Worm (Caenorhabditis elegans) whole organism, L2 larva: ENCODE measurements around the gene mrpl-1.

ENCODE experiments used
- C34F6.9 ChIP-seq: fragments of 150-350 bp; optimal IDR thresholded peaks from 2 replicates; lab custom pipeline; 2014; ENCODE audit warnings: missing biosample characterization, missing genetic modification characterization
- F13H6.1 ChIP-seq: sonication (generic microtip); optimal IDR thresholded peaks from 2 replicates; lab custom pipeline; 2016; ENCODE audit warnings: missing genetic modification characterization, missing compliant biosample characterization
- Y55F3AM.14 ChIP-seq: fragments of 200-800 bp; sonication (Bioruptor generic); optimal IDR thresholded peaks from 2 replicates; lab custom pipeline; 2018; ENCODE audit warnings: mild to moderate bottlenecking, missing genetic modification characterization, missing compliant biosample characterization
- ZK546.5 ChIP-seq: sonication (generic microtip); optimal IDR thresholded peaks from 2 replicates; lab custom pipeline; 2017; ENCODE audit warnings: missing biosample characterization, missing genetic modification characterization
- alr-1 ChIP-seq: fragments of 150-350 bp; optimal IDR thresholded peaks from 2 replicates; lab custom pipeline; 2014; ENCODE audit warnings: missing biosample characterization, missing genetic modification characterization
- aly-2 ChIP-seq: fragments of 150-350 bp; optimal IDR thresholded peaks from 2 replicates; lab custom pipeline; 2014; ENCODE audit warnings: missing biosample characterization, missing genetic modification characterization
- ama-1 ChIP-seq: fragments of 150-350 bp; optimal IDR thresholded peaks from 2 replicates; lab custom pipeline; 2018; ENCODE audit warnings: inconsistent platforms
- blmp-1 ChIP-seq: sonication (generic microtip); optimal IDR thresholded peaks from 2 replicates; lab custom pipeline; 2017; ENCODE audit warnings: missing genetic modification characterization, mild to moderate bottlenecking, missing compliant biosample characterization, antibody characterized with exemption, moderate library complexity; ENCODE audit not compliant: insufficient read depth
- ceh-16 ChIP-seq: fragments of 150-350 bp; optimal IDR thresholded peaks from 2 replicates; lab custom pipeline; 2014; ENCODE audit warnings: missing biosample characterization, missing genetic modification characterization
- ceh-82 ChIP-seq: fragments of 150-350 bp; optimal IDR thresholded peaks from 2 replicates; lab custom pipeline; 2014; ENCODE audit warnings: missing biosample characterization, missing genetic modification characterization
- crh-2 ChIP-seq: sonication (generic microtip); optimal IDR thresholded peaks from 2 replicates; lab custom pipeline; 2017; ENCODE audit warnings: missing biosample characterization, missing genetic modification characterization
- dmd-4 ChIP-seq: sonication (generic microtip); optimal IDR thresholded peaks from 2 replicates; lab custom pipeline; 2017; ENCODE audit warnings: missing biosample characterization, missing genetic modification characterization
- elt-1 ChIP-seq: fragments of 150-350 bp; optimal IDR thresholded peaks from 2 replicates; lab custom pipeline; 2014; ENCODE audit warnings: missing biosample characterization, missing genetic modification characterization
- fos-1 ChIP-seq: fragments of 150-350 bp; optimal IDR thresholded peaks from 2 replicates; lab custom pipeline; 2014; ENCODE audit warnings: missing biosample characterization, missing genetic modification characterization
- gmeb-1 ChIP-seq: fragments of 150-350 bp; optimal IDR thresholded peaks from 2 replicates; lab custom pipeline; 2014; ENCODE audit warnings: missing biosample characterization, missing genetic modification characterization
- lin-11 ChIP-seq: fragments of 150-350 bp; sonication (generic microtip); optimal IDR thresholded peaks from 2 replicates; lab custom pipeline; 2014; ENCODE audit warnings: missing biosample characterization, missing genetic modification characterization, inconsistent platforms, mixed read lengths
- lin-13 ChIP-seq: fragments of 150-350 bp; optimal IDR thresholded peaks from 2 replicates; lab custom pipeline; 2014; ENCODE audit warnings: missing biosample characterization, missing genetic modification reagents, missing genetic modification characterization
- lin-39 ChIP-seq: fragments of 150-350 bp; optimal IDR thresholded peaks from 2 replicates; lab custom pipeline; 2014; ENCODE audit warnings: missing biosample characterization, missing genetic modification reagents, missing genetic modification characterization
- lsy-2 ChIP-seq, 2 experiments: fragments of 150-350 bp in 1 of 2; sonication (generic microtip) in 1 of 2; optimal IDR thresholded peaks; 2 replicates each; lab custom pipeline; 2014 to 2017; ENCODE audit warnings: missing biosample characterization in 2 of 2, missing genetic modification characterization in 2 of 2
- mab-5 ChIP-seq: fragments of 150-350 bp; optimal IDR thresholded peaks from 2 replicates; lab custom pipeline; 2014; ENCODE audit warnings: missing biosample characterization, missing genetic modification characterization
- mbf-1 ChIP-seq: sonication (generic microtip); optimal IDR thresholded peaks from 2 replicates; lab custom pipeline; 2017; ENCODE audit warnings: missing biosample characterization, missing genetic modification characterization
- mdl-1 ChIP-seq, 2 experiments: fragments of 150-350 bp in 1 of 2; sonication (generic microtip) in 1 of 2; optimal IDR thresholded peaks; 2 replicates each; lab custom pipeline; 2017; ENCODE audit warnings: missing biosample characterization in 2 of 2, missing genetic modification characterization in 2 of 2
- nhr-10 ChIP-seq: sonication (generic microtip); optimal IDR thresholded peaks from 2 replicates; lab custom pipeline; 2017; ENCODE audit warnings: missing biosample characterization, missing genetic modification characterization
- nhr-11 ChIP-seq: fragments of 150-350 bp; optimal IDR thresholded peaks from 2 replicates; lab custom pipeline; 2014; ENCODE audit warnings: missing biosample characterization, missing genetic modification characterization
- nhr-12 ChIP-seq: fragments of 150-350 bp; optimal IDR thresholded peaks from 2 replicates; lab custom pipeline; 2014; ENCODE audit warnings: missing biosample characterization, missing genetic modification characterization
- nhr-129 ChIP-seq: fragments of 150-350 bp; optimal IDR thresholded peaks from 2 replicates; lab custom pipeline; 2014; ENCODE audit warnings: missing biosample characterization, missing genetic modification characterization
- nhr-23 ChIP-seq: fragments of 150-350 bp; optimal IDR thresholded peaks from 2 replicates; lab custom pipeline; 2014; ENCODE audit warnings: missing biosample characterization, missing genetic modification reagents, missing genetic modification characterization
- nhr-25 ChIP-seq: fragments of 150-350 bp; sonication (generic microtip); optimal IDR thresholded peaks from 3 replicates; lab custom pipeline; 2014; ENCODE audit warnings: missing biosample characterization, missing genetic modification characterization
- nhr-6 ChIP-seq: fragments of 150-350 bp; optimal IDR thresholded peaks from 2 replicates; lab custom pipeline; 2014; ENCODE audit warnings: missing biosample characterization, missing genetic modification characterization
- nhr-77 ChIP-seq: fragments of 150-350 bp; optimal IDR thresholded peaks from 2 replicates; lab custom pipeline; 2014; ENCODE audit warnings: missing biosample characterization, missing genetic modification characterization
- peb-1 ChIP-seq: fragments of 150-350 bp; optimal IDR thresholded peaks from 2 replicates; lab custom pipeline; 2014; ENCODE audit warnings: missing biosample characterization, missing genetic modification characterization
- sem-4 ChIP-seq: fragments of 150-350 bp; optimal IDR thresholded peaks from 2 replicates; lab custom pipeline; 2014; ENCODE audit warnings: missing biosample characterization, missing genetic modification reagents, missing genetic modification characterization
- skn-1 ChIP-seq: sonication (generic microtip); optimal IDR thresholded peaks from 2 replicates; lab custom pipeline; 2017; ENCODE audit warnings: missing biosample characterization, missing genetic modification characterization
- sma-3 ChIP-seq: sonication (generic microtip); optimal IDR thresholded peaks from 2 replicates; lab custom pipeline; 2016; ENCODE audit warnings: missing genetic modification reagents, missing genetic modification characterization, missing compliant biosample characterization
- sma-9 ChIP-seq, 2 experiments: fragments of 150-350 bp in 1 of 2; sonication (generic microtip) in 1 of 2; optimal IDR thresholded peaks; 2 replicates each; lab custom pipeline; 2014 to 2016; ENCODE audit warnings: missing genetic modification characterization in 2 of 2, mild to moderate bottlenecking in 1 of 2, missing biosample characterization in 1 of 2, missing compliant biosample characterization in 1 of 2, missing genetic modification reagents in 1 of 2, moderate library complexity in 1 of 2
- snpc-4 ChIP-seq: fragments of 150-350 bp; optimal IDR thresholded peaks from 2 replicates; lab custom pipeline; 2014; ENCODE audit warnings: missing biosample characterization, missing genetic modification characterization
- unc-39 ChIP-seq: fragments of 150-350 bp; optimal IDR thresholded peaks from 2 replicates; lab custom pipeline; 2014; ENCODE audit warnings: missing biosample characterization, missing genetic modification characterization
- unc-55 ChIP-seq: fragments of 150-350 bp; sonication (generic microtip); optimal IDR thresholded peaks from 3 replicates; lab custom pipeline; 2014; ENCODE audit warnings: missing biosample characterization, missing genetic modification reagents, missing genetic modification characterization
- unc-62 ChIP-seq: fragments of 150-350 bp; optimal IDR thresholded peaks from 2 replicates; lab custom pipeline; 2014; ENCODE audit warnings: missing biosample characterization, missing genetic modification reagents, missing genetic modification characterization
- zag-1 ChIP-seq: fragments of 150-350 bp; optimal IDR thresholded peaks from 2 replicates; lab custom pipeline; 2014; ENCODE audit warnings: missing biosample characterization, missing genetic modification characterization
- ztf-1 ChIP-seq: fragments of 200-800 bp; sonication (Bioruptor generic); conservative IDR thresholded peaks from 2 replicates; pipeline ENCODE4 v1.3.6; 2022; ENCODE audit warnings: missing genetic modification characterization, missing compliant biosample characterization
- ztf-11 ChIP-seq: sonication (generic microtip); optimal IDR thresholded peaks from 2 replicates; lab custom pipeline; 2017; ENCODE audit warnings: missing biosample characterization, missing genetic modification characterization
- ztf-4 ChIP-seq: fragments of 150-350 bp; optimal IDR thresholded peaks from 2 replicates; lab custom pipeline; 2014; ENCODE audit warnings: missing biosample characterization, missing genetic modification characterization

Gene mrpl-1

DNA sequence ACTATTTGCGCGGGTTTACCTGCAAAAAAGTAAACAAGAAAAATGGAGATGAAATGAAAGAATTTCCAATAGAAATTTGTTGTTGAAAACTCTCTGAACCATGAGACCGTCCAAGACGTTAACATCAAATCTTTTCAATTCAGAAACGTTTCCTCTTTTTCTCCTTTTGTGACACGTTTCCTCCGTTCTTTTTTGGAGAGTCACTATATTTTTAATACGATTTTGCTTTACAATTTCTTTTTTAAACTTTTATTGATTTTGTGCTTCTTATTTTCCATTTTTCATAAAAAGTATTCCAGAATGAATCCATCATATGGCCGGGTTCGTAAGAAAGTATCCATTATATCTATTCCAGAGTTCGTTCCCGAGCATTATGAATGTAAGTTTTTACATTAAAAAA lies 34.6 kb downstream of the mrpl-1 start, which contains the start of gene itr-1:
TSS of gene itr-1 (plus strand) at position 301 of the 400 bp plus-strand sequence.
- TF ChIP-seq nhr-12 (tag; lab: Kevin White, UChicago) (no peak), lin-13 (no peak), fos-1 (tag; lab: Kevin White, UChicago) (no peak), mbf-1 (no peak)

DNA sequence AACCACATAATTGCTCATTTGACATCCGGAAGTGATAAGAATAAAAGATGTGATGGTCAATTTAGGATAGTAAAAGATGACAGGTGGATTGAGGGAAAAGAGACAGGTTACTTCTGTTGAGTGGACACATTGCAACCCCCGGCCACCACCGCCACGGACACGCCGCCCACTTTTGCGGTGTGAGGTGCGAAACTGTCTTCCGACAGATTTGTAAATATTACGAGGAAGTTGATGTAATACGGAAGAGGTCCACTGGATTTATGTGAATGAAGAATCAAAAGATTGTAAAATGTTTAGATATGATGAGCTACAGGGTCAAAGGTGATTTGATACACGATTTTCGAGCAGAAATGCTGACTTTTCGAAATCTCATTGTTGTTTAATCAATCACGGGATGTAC lies 36.6 kb downstream of the mrpl-1 start, which contains the start of gene C08G9.2:
TSS of gene C08G9.2 (minus strand) at position 101 of the 400 bp plus-strand sequence.
- no peak for TF ChIP-seq C34F6.9 (tag; lab: Kevin White, UChicago)
- TF ChIP-seq sma-3 = no peak
- no peak for TF ChIP-seq ztf-11 (tag; lab: Kevin White, UChicago)
- no peak for TF ChIP-seq lin-39
- TF ChIP-seq aly-2 = no peak
- TF ChIP-seq ztf-1 (GFP tag; lab: Robert Waterston, UW) = no peak
- TF ChIP-seq nhr-12 (tag; lab: Kevin White, UChicago) = no peak
- no peak for TF ChIP-seq fos-1 (tag; lab: Kevin White, UChicago)
- TF ChIP-seq unc-62 (GFP tag; lab: Kevin White, UChicago) = no peak
- no peak for TF ChIP-seq nhr-25 (tag; lab: Kevin White, UChicago)
- no peak for TF ChIP-seq gmeb-1 (tag; lab: Kevin White, UChicago)
- no peak for TF ChIP-seq unc-39 (tag; lab: Kevin White, UChicago)
- TF ChIP-seq unc-55 (GFP tag; lab: Kevin White, UChicago) = no peak
- no peak for TF ChIP-seq elt-1 (tag; lab: Kevin White, UChicago)
- no peak for TF ChIP-seq zag-1 (tag; lab: Kevin White, UChicago)
- TF ChIP-seq lin-11 (tag; lab: Kevin White, UChicago) = no peak
- no peak for TF ChIP-seq F13H6.1

ce11 chrIV:7663006-7663405 lies 46.5 kb downstream of the mrpl-1 start:
- TF ChIP-seq nhr-129 (tag; lab: Kevin White, UChicago) (peak; percentile 26), crh-2 (tag; lab: Kevin White, UChicago) (no peak), mab-5 (tag; lab: Kevin White, UChicago) (peak; percentile 43), snpc-4 (tag; lab: Kevin White, UChicago) (peak; percentile 6), alr-1 (tag; lab: Kevin White, UChicago) (no peak), Y55F3AM.14 (GFP tag; lab: Kevin White, UChicago) (peak; percentile 4), sma-9 (GFP tag; optimal IDR thresholded peaks at IDR 0.05; lab: Kevin White, UChicago) (no peak), sma-9 (tag; optimal IDR thresholded peaks at IDR 0.05; lab: Kevin White, UChicago) (no peak), blmp-1 (tag; lab: Kevin White, UChicago) (no peak), nhr-77 (tag; lab: Kevin White, UChicago) (no peak)

DNA sequence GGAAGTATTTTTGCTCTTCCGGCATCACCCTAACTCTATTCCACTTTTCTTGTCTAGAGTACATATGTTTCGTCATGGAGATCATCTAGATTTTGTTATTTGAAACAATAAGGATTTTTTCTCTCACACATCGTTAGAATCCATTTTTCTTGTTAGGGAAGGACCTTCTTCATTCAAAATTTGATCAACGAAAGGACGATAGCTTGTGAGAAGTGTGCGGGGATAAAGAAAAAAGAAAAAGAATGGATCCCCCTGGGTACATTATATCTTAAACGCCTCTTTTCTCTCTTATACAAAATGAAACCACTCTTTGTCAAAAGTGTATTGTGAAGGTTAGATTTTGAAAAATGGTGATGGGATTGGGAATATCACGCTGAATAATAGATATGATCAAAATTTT lies 47.9 kb downstream of the mrpl-1 start:
- TF ChIP-seq mab-5 (tag; lab: Kevin White, UChicago) (peak; percentile 69), lsy-2 (tag; optimal IDR thresholded peaks at IDR 0.05; lab: Kevin White, UChicago) (peak in 1 of 2 experiments; percentile 6), ztf-11 (tag; lab: Kevin White, UChicago) (no peak)

DNA sequence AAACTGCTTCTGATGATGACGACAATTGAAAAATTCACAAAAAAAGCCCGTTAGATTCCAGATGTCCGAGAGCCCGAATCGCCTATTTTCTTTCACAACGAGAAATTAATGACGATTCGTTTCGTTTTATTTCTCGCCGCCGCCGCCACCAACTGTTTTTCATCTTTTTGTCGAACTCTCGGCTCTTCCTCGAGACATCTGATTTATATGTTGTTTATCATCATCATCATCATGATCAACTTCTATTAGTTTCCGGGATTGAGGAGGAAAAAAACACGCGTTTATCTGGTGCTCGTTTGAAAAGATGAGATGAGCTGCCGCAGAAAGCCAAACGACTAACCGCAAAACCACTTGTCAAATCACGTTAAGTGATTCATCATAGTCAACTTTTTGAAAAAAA lies 50.0 kb downstream of the mrpl-1 start:
- peak; percentile 18 for TF ChIP-seq nhr-129 (tag; lab: Kevin White, UChicago)
- TF ChIP-seq mbf-1 = no peak
- TF ChIP-seq lin-39 = no peak
- TF ChIP-seq lin-11 (tag; lab: Kevin White, UChicago) = no peak
- TF ChIP-seq skn-1 (tag; lab: Kevin White, UChicago) = no peak
- TF ChIP-seq ztf-11 (tag; lab: Kevin White, UChicago) = no peak
- TF ChIP-seq C34F6.9 (tag; lab: Kevin White, UChicago) = peak; percentile 9
- TF ChIP-seq blmp-1 (tag; lab: Kevin White, UChicago) = no peak
- no peak for TF ChIP-seq nhr-25 (tag; lab: Kevin White, UChicago)
- no peak for TF ChIP-seq ceh-82 (tag; lab: Kevin White, UChicago)
- TF ChIP-seq ztf-4 (tag; lab: Kevin White, UChicago) = no peak
- TF ChIP-seq nhr-11 (tag; lab: Kevin White, UChicago) = no peak
- TF ChIP-seq nhr-77 (tag; lab: Kevin White, UChicago) = no peak
- TF ChIP-seq nhr-6 = no peak
- TF ChIP-seq mdl-1 (tag; optimal IDR thresholded peaks at IDR 0.05; lab: Kevin White, UChicago) = no peak
- no peak for TF ChIP-seq dmd-4
- TF ChIP-seq nhr-10 (tag; lab: Kevin White, UChicago) = no peak
- peak; percentile 57 for TF ChIP-seq sma-9 (GFP tag; optimal IDR thresholded peaks at IDR 0.05; lab: Kevin White, UChicago)
- TF ChIP-seq sma-9 (tag; optimal IDR thresholded peaks at IDR 0.05; lab: Kevin White, UChicago) = no peak
- TF ChIP-seq nhr-23 = no peak
- no peak for TF ChIP-seq unc-39 (tag; lab: Kevin White, UChicago)
- no peak for TF ChIP-seq crh-2 (tag; lab: Kevin White, UChicago)
- no peak for TF ChIP-seq peb-1 (tag; lab: Kevin White, UChicago)
- no peak for TF ChIP-seq ceh-16 (tag; lab: Kevin White, UChicago)
- TF ChIP-seq mab-5 (tag; lab: Kevin White, UChicago) = no peak
- TF ChIP-seq F13H6.1 = peak; percentile 19
- TF ChIP-seq ama-1 = no peak
- peak; percentile 78 for TF ChIP-seq sem-4 (tag; lab: Kevin White, UChicago)
- TF ChIP-seq ZK546.5 (tag; lab: Kevin White, UChicago) = no peak
- TF ChIP-seq ztf-1 (GFP tag; lab: Robert Waterston, UW) = no peak
